Fruit fly (Drosophila melanogaster): ENCODE data around the gene Gr64c.

Gr64c gene

dm6 chr3L:4000711-4001110 is 27.7 kb upstream of the Gr64c start:
- TF ChIP-seq CG10431 (GFP tag; optimal IDR thresholded peaks at IDR 0.05) (no peak), Hey (tag; optimal IDR thresholded peaks at IDR 0.05) (no peak), grau (tag; optimal IDR thresholded peaks at IDR 0.05) (peak; percentile 64), esg (GFP tag; conservative IDR thresholded peaks at IDR 0.05) (0 out of 2 replicates have a peak, but pooled peaks have one; percentile 16), Meics (GFP tag; optimal IDR thresholded peaks at IDR 0.05) (peak; percentile 57), slbo (GFP tag; IDR thresholded peaks at IDR 0.05) (peak; percentile 22; the same call in 1 of the 2 replicates), crp (GFP tag; optimal IDR thresholded peaks at IDR 0.05) (no peak), Hmx (GFP tag; optimal IDR thresholded peaks at IDR 0.05) (no peak), pho (GFP tag; optimal IDR thresholded peaks at IDR 0.05) (no peak), CG9932 (GFP tag; IDR thresholded peaks at IDR 0.05) (peak; percentile 18; the same call in 1 of the 2 replicates), CG1024 (GFP tag; IDR thresholded peaks at IDR 0.05) (no peak), CG2712 (tag; optimal IDR thresholded peaks at IDR 0.05) (peak; percentile 7), sim (GFP tag; IDR thresholded peaks at IDR 0.05) (no peak), CG4424 (GFP tag; optimal IDR thresholded peaks at IDR 0.05) (peak; percentile 9), CG8359 (GFP tag; optimal IDR thresholded peaks at IDR 0.05; ENCODE audit: borderline replicate concordance) (no peak), CG30403 (GFP tag; optimal IDR thresholded peaks at IDR 0.05) (peak; percentile 33), Fer2 (tag; optimal IDR thresholded peaks at IDR 0.05) (no peak), Lim3 (GFP tag; IDR thresholded peaks at IDR 0.05) (no peak), HmgZ (tag; optimal IDR thresholded peaks at IDR 0.05) (no peak), CG10462 (GFP tag; optimal IDR thresholded peaks at IDR 0.05) (no peak), ERR (GFP tag; optimal IDR thresholded peaks at IDR 0.05) (no peak), Ssrp (tag; optimal IDR thresholded peaks at IDR 0.05) (peak; percentile 36), Fer3 (tag; optimal IDR thresholded peaks at IDR 0.05) (no peak), CG9215 (GFP tag; IDR thresholded peaks at IDR 0.05) (peak; percentile 41; the same call in 1 of the 2 replicates), CG18764 (GFP tag; optimal IDR thresholded peaks at IDR 0.05) (no peak), vnd (GFP tag; IDR thresholded peaks at IDR 0.05; ENCODE audit: partially characterized antibody) (no peak), CG7556 (GFP tag; optimal IDR thresholded peaks at IDR 0.05) (peak; percentile 72), CG18599 (GFP tag; optimal IDR thresholded peaks at IDR 0.05) (peak; percentile 49), fd3F (GFP tag; optimal IDR thresholded peaks at IDR 0.05) (peak; percentile 20), CG6689 (GFP tag; IDR thresholded peaks at IDR 0.05) (peak; percentile 6; the same call in 1 of the 2 replicates), CG18476 (GFP tag; optimal IDR thresholded peaks at IDR 0.05) (no peak), scrt (GFP tag; optimal IDR thresholded peaks at IDR 0.05) (peak; percentile 1), Chrac-16 (GFP tag; optimal IDR thresholded peaks at IDR 0.05) (no peak), CG31224 (GFP tag; IDR thresholded peaks at IDR 0.05) (no peak), Adf1 (GFP tag; IDR thresholded peaks at IDR 0.05) (no peak), Sox100B (GFP tag; optimal IDR thresholded peaks at IDR 0.05) (peak; percentile 28), BEAF-32 (GFP tag; optimal IDR thresholded peaks at IDR 0.05) (no peak), Dad (GFP tag; optimal IDR thresholded peaks at IDR 0.05) (no peak), sug (tag; optimal IDR thresholded peaks at IDR 0.05) (peak; percentile 60), YL-1 (GFP tag; optimal IDR thresholded peaks at IDR 0.05) (no peak), Gug (GFP tag; IDR thresholded peaks at IDR 0.05) (no peak), CG10654 (GFP tag; optimal IDR thresholded peaks at IDR 0.05) (no peak), CG5953 (GFP tag; IDR thresholded peaks at IDR 0.05) (no peak), Rfx (GFP tag; IDR thresholded peaks at IDR 0.05) (peak; percentile 32; the same call in 1 of the 2 replicates), CG32532 (GFP tag; IDR thresholded peaks at IDR 0.05) (no peak), CG16863 (GFP tag; optimal IDR thresholded peaks at IDR 0.05) (no peak), Med (GFP tag) (no peak), Max (GFP tag; optimal IDR thresholded peaks at IDR 0.05) (no peak), CG32767 (GFP tag; IDR thresholded peaks at IDR 0.05) (no peak), tio (GFP tag; optimal IDR thresholded peaks at IDR 0.05) (peak; percentile 39), CG10209 (GFP tag; optimal IDR thresholded peaks at IDR 0.05) (peak; percentile 52)

Measured in whole organism, embryonic.